Worm (Caenorhabditis elegans): Measurements from ENCODE around the gene ZK896.1.

DNA sequence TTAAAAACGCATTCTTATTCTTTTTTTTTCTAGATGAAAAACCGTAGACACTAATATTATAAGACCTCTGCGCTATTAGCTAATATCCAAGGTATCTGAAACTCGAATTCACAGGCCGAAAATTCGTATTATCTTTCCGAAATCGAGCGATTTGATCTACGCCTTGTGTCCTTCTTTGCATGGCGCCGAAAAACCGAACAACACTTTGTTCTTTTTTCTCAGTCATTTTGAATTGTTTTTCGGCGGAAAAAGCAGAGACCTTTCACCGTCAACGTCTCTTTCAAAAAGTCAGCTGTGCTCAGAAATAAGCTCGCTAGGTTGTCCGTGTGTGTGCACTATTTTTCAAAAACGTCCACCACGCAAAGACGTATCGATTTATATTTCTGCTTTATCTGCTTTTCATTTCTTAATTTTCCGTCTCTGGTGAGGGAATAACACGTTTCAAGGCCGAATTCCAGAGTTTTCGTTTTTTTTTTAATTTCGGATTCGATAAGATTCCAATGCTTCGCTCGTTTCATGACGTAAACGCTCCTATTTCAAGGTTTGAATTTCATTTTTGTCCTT, 44.2 kb downstream of the ZK896.1 start:
- TF ChIP-seq dmd-4 (tag; optimal IDR thresholded peaks at IDR 0.05; ENCODE audit: borderline replicate concordance) = no peak
- no peak for TF ChIP-seq fkh-10 (GFP tag; optimal IDR thresholded peaks at IDR 0.05)
- TF ChIP-seq che-1 (tag; optimal IDR thresholded peaks at IDR 0.05) = no peak
- TF ChIP-seq sox-4 (tag; optimal IDR thresholded peaks at IDR 0.05) = no peak
- no peak for TF ChIP-seq ama-1 (optimal IDR thresholded peaks at IDR 0.05)
- no peak for TF ChIP-seq nhr-232 (tag; optimal IDR thresholded peaks at IDR 0.05)
- no peak for TF ChIP-seq lin-11 (tag; optimal IDR thresholded peaks at IDR 0.05)
